Worm (Caenorhabditis elegans): ENCODE results near the gene H39E23.2.
A peak's percentile ranks its signal among the peaks of the same experiment; 100 is the strongest.

The H39E23.2 gene

DNA sequence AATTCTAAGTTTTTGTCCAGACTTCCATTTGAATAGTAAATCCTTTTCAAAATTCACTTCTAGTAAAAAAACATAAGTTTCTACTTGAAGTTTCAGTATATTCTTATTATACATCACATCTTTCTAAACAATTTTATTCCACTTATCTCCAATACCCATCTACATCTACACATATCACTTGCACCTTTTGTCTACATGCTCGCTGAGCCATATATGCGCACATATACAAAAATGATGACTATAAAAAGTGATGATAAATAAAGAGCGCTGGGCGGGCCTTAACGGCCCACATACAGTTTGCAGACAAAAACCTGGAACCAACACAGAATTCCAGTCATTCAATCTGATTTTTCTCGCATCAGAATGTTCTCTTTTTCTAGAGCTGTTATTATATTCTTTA lies 46.3 kb downstream of the H39E23.2 start, which contains the start of gene AH10.2:
TSS of gene AH10.2 (plus strand) at position 301 of the 400 bp plus-strand sequence.
- no peak for TF ChIP-seq nhr-77 (tag; optimal IDR thresholded peaks at IDR 0.05)
- no peak for TF ChIP-seq ceh-28 (tag; optimal IDR thresholded peaks at IDR 0.05)
- no peak for TF ChIP-seq snpc-4 (tag; optimal IDR thresholded peaks at IDR 0.05)
- no peak for TF ChIP-seq zag-1 (tag; optimal IDR thresholded peaks at IDR 0.05)
- no peak for TF ChIP-seq nhr-25 (tag; optimal IDR thresholded peaks at IDR 0.05)
- TF ChIP-seq ztf-4 (tag; optimal IDR thresholded peaks at IDR 0.05): no peak
- TF ChIP-seq elt-3 (tag; optimal IDR thresholded peaks at IDR 0.05): no peak
- no peak for TF ChIP-seq nhr-11 (tag; optimal IDR thresholded peaks at IDR 0.05)
- TF ChIP-seq ama-1 (optimal IDR thresholded peaks at IDR 0.05): no peak
- TF ChIP-seq ZK546.5 (tag; optimal IDR thresholded peaks at IDR 0.05): no peak
- no peak for TF ChIP-seq ceh-82 (tag; optimal IDR thresholded peaks at IDR 0.05)
- TF ChIP-seq egl-5 (tag; optimal IDR thresholded peaks at IDR 0.05): no peak
- no peak for TF ChIP-seq elt-2 (tag; optimal IDR thresholded peaks at IDR 0.05)
- no peak for TF ChIP-seq ztf-11 (tag; optimal IDR thresholded peaks at IDR 0.05)
- no peak for TF ChIP-seq lsy-12 (tag; optimal IDR thresholded peaks at IDR 0.05)
- no peak for TF ChIP-seq nhr-76 (tag; optimal IDR thresholded peaks at IDR 0.05)
- no peak for TF ChIP-seq fkh-10 (GFP tag; optimal IDR thresholded peaks at IDR 0.05)

DNA sequence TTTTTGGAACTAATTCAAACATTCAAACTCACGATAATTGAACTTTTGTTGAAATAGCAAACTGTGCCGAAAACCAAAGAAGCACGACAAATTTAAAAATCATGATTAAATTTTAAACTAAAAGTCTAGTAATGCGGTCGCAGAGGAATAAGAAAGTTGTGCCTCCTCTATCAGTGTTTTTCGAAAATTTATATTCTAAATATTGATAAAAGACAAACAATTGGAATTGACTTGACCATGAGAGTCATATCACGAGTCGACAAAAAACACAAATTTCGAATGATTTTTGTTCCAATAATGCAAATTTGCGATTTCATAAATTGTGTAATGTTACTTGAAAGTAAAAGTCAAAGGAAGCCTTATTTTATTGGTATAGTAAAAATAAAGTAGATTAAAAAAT lies 50.6 kb downstream of the H39E23.2 start, which contains the start of gene cest-1.2:
TSS of gene cest-1.2 (minus strand) at position 165 of the 400 bp plus-strand sequence.
- TF ChIP-seq elt-3 (tag; optimal IDR thresholded peaks at IDR 0.05) (no peak), pqm-1 (tag; optimal IDR thresholded peaks at IDR 0.05) (peak; percentile 36), elt-2 (tag; optimal IDR thresholded peaks at IDR 0.05) (peak; percentile 46), pha-4 (tag; optimal IDR thresholded peaks at IDR 0.05) (peak; percentile 15)
